Worm (Caenorhabditis elegans): ENCODE results near the gene puf-3.

ce11 chrIV:13508924-13509323 is 3.0 kb downstream of the puf-3 start, which contains the start of gene afmd-2:
- TF ChIP-seq pes-1 (GFP tag; IDR thresholded peaks at IDR 0.05) (no peak), hmbx-1 (tag; optimal IDR thresholded peaks at IDR 0.05) (no peak), ama-1 (optimal IDR thresholded peaks at IDR 0.05) (no peak), aly-1 (tag; optimal IDR thresholded peaks at IDR 0.05) (no peak), ceh-36 (tag; optimal IDR thresholded peaks at IDR 0.05) (no peak), hmg-4 (GFP tag; optimal IDR thresholded peaks at IDR 0.05) (no peak), flt-1 (GFP tag; IDR thresholded peaks at IDR 0.05) (no peak), scrt-1 (GFP tag; IDR thresholded peaks at IDR 0.05) (no peak), F13C5.2 (tag; optimal IDR thresholded peaks at IDR 0.05) (no peak), sea-1 (GFP tag; conservative IDR thresholded peaks at IDR 0.05) (no peak)

Data from whole organism, early embryonic.